Worm (Caenorhabditis elegans): ENCODE measurements around the gene R10H10.4.

R10H10.4 gene

DNA sequence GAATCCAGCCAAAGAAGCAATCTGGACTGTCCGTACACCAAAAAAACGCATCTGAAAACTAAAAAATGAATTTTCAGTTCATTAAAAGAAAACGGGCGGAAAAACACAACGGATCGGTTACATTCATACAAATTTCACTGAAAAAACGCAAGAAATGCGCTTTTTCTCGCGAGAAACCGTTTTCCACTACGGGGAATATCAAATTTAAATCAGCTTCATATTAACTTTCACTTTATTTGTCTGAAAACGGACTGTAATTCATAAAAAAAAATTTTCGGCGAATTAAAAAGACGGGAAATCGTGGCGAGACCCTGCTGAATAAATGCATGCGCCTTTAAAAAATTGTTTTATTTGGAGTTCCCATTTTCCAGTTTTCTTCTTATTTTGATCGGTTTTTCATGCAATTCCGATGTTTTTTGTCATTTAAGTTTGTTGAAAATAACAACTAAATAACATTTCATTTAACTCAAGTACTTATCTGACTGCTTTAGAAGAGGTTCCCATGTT is 27.0 kb downstream of the R10H10.4 start, which contains the start of gene pges-2:
Gene pges-2, minus strand, starts transcription at position 51 of the 507 bp plus-strand sequence.
- TF ChIP-seq B0310.2 (tag; optimal IDR thresholded peaks at IDR 0.05) (no peak), aly-1 (tag; optimal IDR thresholded peaks at IDR 0.05) (no peak), hmg-4 (GFP tag; optimal IDR thresholded peaks at IDR 0.05) (no peak), scrt-1 (GFP tag; IDR thresholded peaks at IDR 0.05) (no peak), tra-4 (tag; optimal IDR thresholded peaks at IDR 0.05) (no peak), ceh-13 (GFP tag; optimal IDR thresholded peaks at IDR 0.05) (no peak), flt-1 (GFP tag; IDR thresholded peaks at IDR 0.05) (no peak), F13C5.2 (tag; optimal IDR thresholded peaks at IDR 0.05) (no peak), ets-7 (tag; optimal IDR thresholded peaks at IDR 0.05) (no peak), pes-1 (GFP tag; IDR thresholded peaks at IDR 0.05) (no peak), ama-1 (optimal IDR thresholded peaks at IDR 0.05) (no peak), hnd-1 (tag; optimal IDR thresholded peaks at IDR 0.05) (no peak), ceh-36 (tag; optimal IDR thresholded peaks at IDR 0.05) (no peak), tbx-11 (GFP tag; IDR thresholded peaks at IDR 0.05) (no peak), hmbx-1 (tag; optimal IDR thresholded peaks at IDR 0.05) (no peak)

DNA sequence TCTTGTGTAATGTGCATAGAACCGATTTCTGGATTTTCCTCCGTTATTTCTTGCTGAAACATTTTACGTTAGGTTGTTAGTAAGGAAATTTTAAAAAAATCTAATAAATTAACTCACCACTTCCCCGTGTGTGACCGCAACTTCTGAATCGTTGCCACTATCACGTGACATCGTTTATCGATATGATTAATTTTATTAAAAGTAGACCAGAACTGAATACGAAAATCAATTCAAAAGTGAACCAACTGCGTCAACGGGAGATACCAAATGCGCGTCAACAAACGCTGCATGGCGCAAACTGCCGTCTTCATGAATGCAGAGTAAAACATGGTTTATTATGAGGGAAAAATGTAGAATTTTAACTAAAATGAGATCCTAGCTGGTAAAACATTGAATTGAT is 28.7 kb downstream of the R10H10.4 start, which contains the start of gene sir-2.1:
Gene sir-2.1, minus strand, starts transcription at position 212 of the 400 bp plus-strand sequence.
- no peak for TF ChIP-seq hmbx-1 (tag; optimal IDR thresholded peaks at IDR 0.05)

DNA sequence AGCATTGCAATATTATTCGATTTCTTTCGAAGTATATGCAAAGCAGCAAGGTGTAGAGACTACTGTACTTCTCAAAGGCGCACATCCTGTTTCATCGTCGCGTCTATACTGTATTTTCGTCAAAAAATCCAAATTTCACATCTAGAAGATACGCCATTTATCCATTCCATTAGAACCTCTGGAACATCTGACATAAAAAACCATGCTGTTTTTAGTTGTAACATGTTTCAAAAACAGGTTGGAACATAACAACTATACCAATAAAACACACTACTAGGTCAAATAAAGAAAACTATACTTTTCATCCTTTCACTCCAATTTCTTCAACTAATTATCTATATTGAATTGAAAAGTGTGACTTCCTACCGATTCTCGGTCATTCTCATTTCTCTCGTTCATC is 34.4 kb downstream of the R10H10.4 start, which contains the start of gene ugt-59:
Gene ugt-59, plus strand, starts transcription at position 301 of the 400 bp plus-strand sequence.
- TF ChIP-seq flt-1 (GFP tag; IDR thresholded peaks at IDR 0.05) (no peak), ama-1 (optimal IDR thresholded peaks at IDR 0.05) (no peak), F13C5.2 (tag; optimal IDR thresholded peaks at IDR 0.05) (no peak), ets-7 (tag; optimal IDR thresholded peaks at IDR 0.05) (no peak), sea-1 (GFP tag; conservative IDR thresholded peaks at IDR 0.05) (no peak), pes-1 (GFP tag; IDR thresholded peaks at IDR 0.05) (no peak), hnd-1 (tag; optimal IDR thresholded peaks at IDR 0.05) (no peak), tra-4 (tag; optimal IDR thresholded peaks at IDR 0.05) (no peak), tbx-37 (GFP tag; conservative IDR thresholded peaks at IDR 0.05) (no peak), B0310.2 (tag; optimal IDR thresholded peaks at IDR 0.05) (no peak), hmbx-1 (tag; optimal IDR thresholded peaks at IDR 0.05) (no peak), scrt-1 (GFP tag; IDR thresholded peaks at IDR 0.05) (no peak), hmg-4 (GFP tag; optimal IDR thresholded peaks at IDR 0.05) (no peak), ceh-13 (GFP tag; optimal IDR thresholded peaks at IDR 0.05) (no peak), ceh-36 (tag; optimal IDR thresholded peaks at IDR 0.05) (no peak), tbx-11 (GFP tag; IDR thresholded peaks at IDR 0.05) (no peak), aly-1 (tag; optimal IDR thresholded peaks at IDR 0.05) (no peak)

DNA sequence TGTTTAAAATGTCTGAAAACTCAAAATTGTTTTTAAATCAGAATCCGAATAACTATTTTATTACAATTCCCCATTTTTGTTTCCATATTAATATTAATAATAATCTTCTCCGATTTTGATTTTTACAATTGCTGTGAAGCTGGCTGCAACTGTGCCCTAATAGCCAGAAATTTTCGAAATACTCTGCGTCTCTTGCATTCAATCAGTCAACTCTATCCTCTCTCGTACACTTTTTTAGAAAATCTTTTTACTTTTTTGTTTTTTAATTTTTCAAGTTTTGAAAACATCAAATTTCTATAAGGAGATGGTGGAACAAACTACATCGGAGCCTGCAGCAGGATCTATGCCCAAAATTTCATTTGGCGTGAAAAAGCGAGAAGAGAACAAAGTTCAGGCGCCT is 36.9 kb downstream of the R10H10.4 start, which contains the start of gene gkow-1:
Gene gkow-1, plus strand, starts transcription at position 301 of the 400 bp plus-strand sequence.
- no peak for TF ChIP-seq hmg-4 (GFP tag; optimal IDR thresholded peaks at IDR 0.05)
- TF ChIP-seq scrt-1 (GFP tag; IDR thresholded peaks at IDR 0.05): no peak
- TF ChIP-seq flt-1 (GFP tag; IDR thresholded peaks at IDR 0.05): no peak
- TF ChIP-seq B0310.2 (tag; optimal IDR thresholded peaks at IDR 0.05): no peak
- no peak for TF ChIP-seq ceh-36 (tag; optimal IDR thresholded peaks at IDR 0.05)
- TF ChIP-seq tbx-11 (GFP tag; IDR thresholded peaks at IDR 0.05): no peak
- TF ChIP-seq aly-1 (tag; optimal IDR thresholded peaks at IDR 0.05): no peak
- no peak for TF ChIP-seq tra-4 (tag; optimal IDR thresholded peaks at IDR 0.05)
- TF ChIP-seq tbx-37 (GFP tag; conservative IDR thresholded peaks at IDR 0.05): no peak

DNA sequence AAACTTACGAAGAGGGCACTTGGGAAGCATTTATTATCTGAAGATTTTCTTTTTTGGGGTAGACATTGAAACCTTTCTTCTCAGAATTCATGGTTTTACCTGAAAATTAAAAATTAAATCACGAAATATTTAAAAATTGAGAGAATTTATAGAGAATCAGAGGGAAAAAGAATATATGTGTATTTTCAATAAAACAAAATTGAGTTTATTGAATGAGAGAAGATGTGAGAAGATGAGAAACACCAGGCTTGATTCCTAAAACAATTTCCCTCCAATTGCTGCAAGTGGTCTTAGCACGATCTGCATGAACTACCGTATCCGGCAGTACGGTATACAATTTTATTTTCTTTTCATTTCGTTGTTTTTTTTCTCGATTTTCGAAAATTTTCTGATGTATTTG is 37.7 kb downstream of the R10H10.4 start, which contains the start of gene R11A8.1:
Gene R11A8.1, minus strand, starts transcription at position 101 of the 400 bp plus-strand sequence.
- TF ChIP-seq tbx-37 (GFP tag; conservative IDR thresholded peaks at IDR 0.05) (no peak), hmg-4 (GFP tag; optimal IDR thresholded peaks at IDR 0.05) (no peak), F13C5.2 (tag; optimal IDR thresholded peaks at IDR 0.05) (no peak), aly-1 (tag; optimal IDR thresholded peaks at IDR 0.05) (no peak), ama-1 (optimal IDR thresholded peaks at IDR 0.05) (no peak), flt-1 (GFP tag; IDR thresholded peaks at IDR 0.05) (no peak), pes-1 (GFP tag; IDR thresholded peaks at IDR 0.05) (no peak)

DNA sequence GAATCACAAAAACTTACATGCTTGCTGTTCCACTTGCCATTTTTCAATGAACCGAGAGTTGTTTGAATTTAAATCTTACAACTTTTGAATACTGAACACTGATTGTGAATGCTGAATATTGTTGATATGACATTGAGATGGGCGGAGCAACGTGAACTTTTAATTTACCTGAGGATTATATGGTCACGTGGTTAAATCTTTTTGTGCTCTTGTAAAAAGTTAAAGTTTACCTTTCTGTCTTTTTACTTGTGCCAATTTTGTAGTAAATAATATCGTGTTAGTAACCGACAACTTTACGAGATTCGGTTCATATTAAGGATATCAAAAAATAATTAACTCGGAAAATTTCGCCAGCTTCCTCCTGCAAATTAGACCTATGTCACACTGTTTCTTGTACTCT is 42.5 kb downstream of the R10H10.4 start, which contains the start of gene Y43C5B.2:
Gene Y43C5B.2, minus strand, starts transcription at position 101 of the 400 bp plus-strand sequence.
- TF ChIP-seq ceh-36 (tag; optimal IDR thresholded peaks at IDR 0.05): no peak
- no peak for TF ChIP-seq hnd-1 (tag; optimal IDR thresholded peaks at IDR 0.05)
- no peak for TF ChIP-seq scrt-1 (GFP tag; IDR thresholded peaks at IDR 0.05)
- no peak for TF ChIP-seq tra-4 (tag; optimal IDR thresholded peaks at IDR 0.05)
- no peak for TF ChIP-seq ama-1 (optimal IDR thresholded peaks at IDR 0.05)
- no peak for TF ChIP-seq hmg-4 (GFP tag; optimal IDR thresholded peaks at IDR 0.05)
- no peak for TF ChIP-seq aly-1 (tag; optimal IDR thresholded peaks at IDR 0.05)
- TF ChIP-seq hmbx-1 (tag; optimal IDR thresholded peaks at IDR 0.05): no peak
- TF ChIP-seq tbx-37 (GFP tag; conservative IDR thresholded peaks at IDR 0.05): no peak
- TF ChIP-seq ceh-13 (GFP tag; optimal IDR thresholded peaks at IDR 0.05): no peak
- no peak for TF ChIP-seq B0310.2 (tag; optimal IDR thresholded peaks at IDR 0.05)
- TF ChIP-seq sea-1 (GFP tag; conservative IDR thresholded peaks at IDR 0.05): no peak
- no peak for TF ChIP-seq flt-1 (GFP tag; IDR thresholded peaks at IDR 0.05)
- no peak for TF ChIP-seq tbx-11 (GFP tag; IDR thresholded peaks at IDR 0.05)

DNA sequence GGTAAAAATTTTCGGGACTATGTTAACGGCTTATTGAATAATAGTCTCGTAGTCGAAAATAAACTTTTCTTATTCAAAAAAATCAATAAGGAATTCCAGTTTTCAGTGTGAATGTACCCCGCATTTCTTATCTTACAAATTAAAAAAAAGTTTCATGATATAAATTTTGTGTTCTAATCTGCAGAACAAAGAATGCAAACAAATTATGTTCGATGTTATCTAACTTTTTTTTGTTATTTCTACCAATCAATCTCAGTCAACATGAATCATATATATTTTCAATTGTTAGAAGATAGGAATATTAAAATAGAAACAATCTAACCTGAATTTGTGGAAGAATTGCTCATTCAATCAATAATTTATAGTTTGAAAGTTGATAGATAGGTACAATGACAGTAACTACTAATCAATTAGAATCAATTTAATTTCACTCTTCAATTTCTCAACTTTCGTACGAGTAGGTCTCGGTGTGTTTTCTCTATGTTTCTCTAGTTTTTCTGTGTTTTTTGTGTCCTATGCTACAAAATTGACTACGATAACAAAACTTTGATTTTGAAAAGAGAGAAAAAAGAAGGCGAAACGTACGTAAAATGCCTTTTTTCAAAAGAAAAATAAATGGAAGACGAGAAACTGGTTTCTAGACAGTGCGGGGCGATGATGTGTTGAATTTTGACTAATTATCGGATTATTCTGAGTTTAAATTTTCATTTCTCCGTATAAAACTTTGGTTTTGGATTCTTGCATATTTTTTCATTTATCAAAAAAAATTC is 44.7 kb downstream of the R10H10.4 start, which contains the start of the genes unc-43 and Y43C5B.3:
Gene unc-43, minus strand, starts transcription at position 347 of the 770 bp plus-strand sequence.
Gene Y43C5B.3, plus strand, starts transcription at position 720 of the 770 bp plus-strand sequence.
- no peak for TF ChIP-seq pes-1 (GFP tag; IDR thresholded peaks at IDR 0.05)
- TF ChIP-seq tbx-37 (GFP tag; conservative IDR thresholded peaks at IDR 0.05): no peak
- TF ChIP-seq ceh-13 (GFP tag; optimal IDR thresholded peaks at IDR 0.05): no peak
- no peak for TF ChIP-seq aly-1 (tag; optimal IDR thresholded peaks at IDR 0.05)
- TF ChIP-seq scrt-1 (GFP tag; IDR thresholded peaks at IDR 0.05): no peak
- TF ChIP-seq hmbx-1 (tag; optimal IDR thresholded peaks at IDR 0.05): no peak
- TF ChIP-seq B0310.2 (tag; optimal IDR thresholded peaks at IDR 0.05): no peak
- TF ChIP-seq hmg-4 (GFP tag; optimal IDR thresholded peaks at IDR 0.05): no peak
- no peak for TF ChIP-seq ama-1 (optimal IDR thresholded peaks at IDR 0.05)
- TF ChIP-seq flt-1 (GFP tag; IDR thresholded peaks at IDR 0.05): no peak
- TF ChIP-seq F13C5.2 (tag; optimal IDR thresholded peaks at IDR 0.05): no peak
- TF ChIP-seq hnd-1 (tag; optimal IDR thresholded peaks at IDR 0.05): no peak
- TF ChIP-seq tra-4 (tag; optimal IDR thresholded peaks at IDR 0.05): no peak
- TF ChIP-seq ceh-36 (tag; optimal IDR thresholded peaks at IDR 0.05): no peak
- TF ChIP-seq sea-1 (GFP tag; conservative IDR thresholded peaks at IDR 0.05): no peak
- no peak for TF ChIP-seq ets-7 (tag; optimal IDR thresholded peaks at IDR 0.05)
- no peak for TF ChIP-seq tbx-11 (GFP tag; IDR thresholded peaks at IDR 0.05)

All from whole organism, early embryonic.